Worm (Caenorhabditis elegans) whole organism, mixed stage, embryonic: ENCODE data around the gene F54E4.4.

Source experiments
- nhr-237 ChIP-seq: fragments of 150-350 bp; optimal IDR thresholded peaks from 2 replicates; lab custom pipeline; 2014; ENCODE audit warnings: missing biosample characterization, missing genetic modification characterization
- snpc-4 ChIP-seq: fragments of 150-350 bp; optimal IDR thresholded peaks from 2 replicates; lab custom pipeline; 2014; ENCODE audit warnings: missing biosample characterization, missing genetic modification characterization
- ztf-11 ChIP-seq: fragments of 150-350 bp; optimal IDR thresholded peaks from 2 replicates; lab custom pipeline; 2014; ENCODE audit warnings: missing biosample characterization, missing genetic modification characterization

ce11 chrX:14621207-14621606 lies 24.1 kb downstream of the F54E4.4 start:
- TF ChIP-seq nhr-237 (no peak), snpc-4 (no peak), ztf-11 (tag; lab: Kevin White, UChicago) (no peak)
